Fruit fly (Drosophila melanogaster) whole organism, embryonic: ENCODE measurements around the gene Polr2F.

Source experiments
- Atf-2 ChIP-seq: fragments of 200-800 bp; sonication (Bioruptor generic); optimal IDR thresholded peaks from 2 replicates; lab custom pipeline; 2016; ENCODE audit warnings: missing biosample characterization, missing genetic modification characterization
- Bdp1 ChIP-seq: fragments of 200-800 bp; sonication (Bioruptor generic); optimal IDR thresholded peaks from 3 replicates; lab custom pipeline; 2016; ENCODE audit warnings: missing biosample characterization, missing genetic modification characterization
- CG10654 ChIP-seq: fragments of 200-800 bp; sonication (Bioruptor generic); optimal IDR thresholded peaks from 2 replicates; lab custom pipeline; 2016; ENCODE audit warnings: missing biosample characterization, missing genetic modification characterization
- CG11085 ChIP-seq: fragments of 200-800 bp; sonication (Bioruptor generic); IDR thresholded peaks from 2 replicates; pipeline ENCODE4 v1.3.6; 2022; ENCODE audit warnings: missing biosample characterization, missing genetic modification characterization
- CG11093 ChIP-seq: fragments of 200-800 bp; sonication (Bioruptor generic); IDR thresholded peaks from 3 replicates; pipeline ENCODE4 v1.3.6; 2022; ENCODE audit warnings: missing biosample characterization, missing genetic modification characterization
- CG11695 ChIP-seq: fragments of 200-800 bp; sonication (Bioruptor generic); IDR thresholded peaks from 3 replicates; pipeline ENCODE4 v1.3.6; 2022; ENCODE audit warnings: missing biosample characterization, missing genetic modification characterization
- CG12391 ChIP-seq: fragments of 200-800 bp; sonication (Bioruptor generic); optimal IDR thresholded peaks from 3 replicates; lab custom pipeline; 2018; ENCODE audit warnings: missing biosample characterization, mild to moderate bottlenecking, missing genetic modification characterization, moderate library complexity
- CG13287 ChIP-seq: fragments of 200-800 bp; sonication (Bioruptor generic); IDR thresholded peaks from 2 replicates; pipeline ENCODE4 v1.3.6; 2022; ENCODE audit warnings: missing biosample characterization, missing genetic modification characterization; ENCODE audit not compliant: partially characterized antibody
- CG13775 ChIP-seq: fragments of 200-800 bp; sonication (Bioruptor generic); optimal IDR thresholded peaks from 3 replicates; lab custom pipeline; 2017; ENCODE audit warnings: missing biosample characterization, mild to moderate bottlenecking, missing genetic modification characterization
- CG14441 ChIP-seq: fragments of 200-800 bp; sonication (Bioruptor generic); IDR thresholded peaks from 2 replicates; pipeline ENCODE4 v1.3.6; 2022; ENCODE audit warnings: missing biosample characterization, missing genetic modification characterization
- CG15011 ChIP-seq: fragments of 200-800 bp; sonication (Bioruptor generic); optimal IDR thresholded peaks from 3 replicates; lab custom pipeline; 2018; ENCODE audit warnings: missing biosample characterization, mild to moderate bottlenecking, missing genetic modification characterization
- CG15479 ChIP-seq: fragments of 200-800 bp; sonication (Bioruptor generic); optimal IDR thresholded peaks from 3 replicates; lab custom pipeline; 2019; ENCODE audit warnings: missing biosample characterization, mild to moderate bottlenecking, missing genetic modification characterization, moderate library complexity
- CG34376 ChIP-seq: fragments of 200-800 bp; sonication (Bioruptor generic); optimal IDR thresholded peaks from 2 replicates; lab custom pipeline; 2018; ENCODE audit warnings: missing biosample characterization, mild to moderate bottlenecking, missing genetic modification characterization
- CG3726 ChIP-seq: fragments of 200-800 bp; sonication (Bioruptor generic); IDR thresholded peaks from 3 replicates; pipeline ENCODE4, ENCODE4 v1.3.6; 2022; ENCODE audit warnings: missing biosample characterization, missing genetic modification characterization
- CG3838 ChIP-seq: fragments of 200-800 bp; sonication (Bioruptor generic); optimal IDR thresholded peaks from 3 replicates; lab custom pipeline; 2016; ENCODE audit warnings: missing biosample characterization, missing genetic modification characterization
- CG7839 ChIP-seq: fragments of 200-800 bp; sonication (Bioruptor generic); optimal IDR thresholded peaks from 3 replicates; lab custom pipeline; 2018; ENCODE audit warnings: missing biosample characterization, mild to moderate bottlenecking, missing genetic modification characterization, moderate library complexity
- CG7963 ChIP-seq: fragments of 200-800 bp; sonication (Bioruptor generic); IDR thresholded peaks from 3 replicates; pipeline ENCODE4 v1.3.6; 2022; ENCODE audit warnings: missing biosample characterization, missing genetic modification characterization; ENCODE audit not compliant: partially characterized antibody
- CG8924 ChIP-seq: fragments of 200-800 bp; optimal IDR thresholded peaks from 3 replicates; lab custom pipeline; 2019; ENCODE audit warnings: missing biosample characterization, mild to moderate bottlenecking, missing genetic modification characterization, moderate library complexity
- CTCF ChIP-seq: fragments of 200-800 bp; sonication (Bioruptor generic); optimal IDR thresholded peaks from 2 replicates; lab custom pipeline; 2017; ENCODE audit warnings: missing biosample characterization, mild to moderate bottlenecking, missing genetic modification characterization, moderate library complexity
- Chrac-16 ChIP-seq: fragments of 200-800 bp; sonication (Bioruptor generic); optimal IDR thresholded peaks from 3 replicates; lab custom pipeline; 2016; ENCODE audit warnings: missing biosample characterization, missing genetic modification characterization
- CkIIα-i1 ChIP-seq: fragments of 200-800 bp; sonication (Bioruptor generic); IDR thresholded peaks from 2 replicates; pipeline ENCODE4 v1.3.6; 2022; ENCODE audit warnings: missing biosample characterization, missing genetic modification characterization
- CrebB ChIP-seq: fragments of 200-800 bp; sonication (Bioruptor generic); optimal IDR thresholded peaks from 3 replicates; lab custom pipeline; 2018; ENCODE audit warnings: missing biosample characterization, mild to moderate bottlenecking, missing genetic modification characterization
- Gsc ChIP-seq: fragments of 200-800 bp; sonication (Bioruptor generic); IDR thresholded peaks from 2 replicates; pipeline ENCODE4 v1.3.6; 2022; ENCODE audit warnings: missing biosample characterization, missing genetic modification characterization
- HHEX ChIP-seq: fragments of 200-800 bp; sonication (Bioruptor generic); optimal IDR thresholded peaks from 3 replicates; lab custom pipeline; 2017; ENCODE audit warnings: missing biosample characterization, mild to moderate bottlenecking, missing genetic modification characterization, missing genetic modification reagents
- HLH4C ChIP-seq: fragments of 200-800 bp; sonication (Bioruptor generic); IDR thresholded peaks from 3 replicates; pipeline ENCODE4 v1.3.6; 2022; ENCODE audit warnings: missing biosample characterization, missing genetic modification characterization; ENCODE audit not compliant: partially characterized antibody
- Hand ChIP-seq: fragments of 200-800 bp; sonication (Bioruptor generic); optimal IDR thresholded peaks from 2 replicates; lab custom pipeline; 2017; ENCODE audit warnings: mild to moderate bottlenecking, missing biosample characterization, missing genetic modification reagents, missing genetic modification characterization
- Hey ChIP-seq: fragments of 200-800 bp; sonication (Bioruptor generic); optimal IDR thresholded peaks from 3 replicates; lab custom pipeline; 2018; ENCODE audit warnings: missing biosample characterization, mild to moderate bottlenecking, missing genetic modification characterization
- Hr3 ChIP-seq: fragments of 200-800 bp; sonication (Bioruptor generic); optimal IDR thresholded peaks from 3 replicates; lab custom pipeline; 2016; ENCODE audit warnings: missing biosample characterization, missing genetic modification characterization
- Hr39 ChIP-seq: fragments of >200 bp; optimal IDR thresholded peaks from 2 replicates; lab custom pipeline; 2017
- Neu2 ChIP-seq: fragments of 200-800 bp; sonication (Bioruptor generic); optimal IDR thresholded peaks from 3 replicates; lab custom pipeline; 2016; ENCODE audit warnings: missing biosample characterization, missing genetic modification characterization, borderline replicate concordance
- Nf-YC ChIP-seq: fragments of 200-800 bp; optimal IDR thresholded peaks from 3 replicates; lab custom pipeline; 2019; ENCODE audit warnings: missing biosample characterization, mild to moderate bottlenecking, missing genetic modification characterization, moderate library complexity
- PHDP ChIP-seq: fragments of 200-800 bp; sonication (Bioruptor generic); optimal IDR thresholded peaks from 3 replicates; lab custom pipeline; 2018; ENCODE audit warnings: missing biosample characterization, mild to moderate bottlenecking, missing genetic modification characterization, moderate library complexity
- Side ChIP-seq: fragments of 200-800 bp; sonication (Bioruptor generic); optimal IDR thresholded peaks from 2 replicates; lab custom pipeline; 2016; ENCODE audit warnings: missing biosample characterization, missing genetic modification characterization
- TFAM ChIP-seq: fragments of 200-800 bp; sonication (Bioruptor generic); optimal IDR thresholded peaks from 2 replicates; lab custom pipeline; 2017; ENCODE audit warnings: missing biosample characterization, missing genetic modification characterization, inconsistent platforms
- Taf1 ChIP-seq: fragments of 200-800 bp; sonication (Bioruptor generic); IDR thresholded peaks from 2 replicates; pipeline ENCODE4 v1.3.6; 2022; ENCODE audit warnings: missing biosample characterization, missing genetic modification characterization
- ara ChIP-seq: fragments of 200-800 bp; sonication (Bioruptor generic); IDR thresholded peaks from 2 replicates; pipeline ENCODE4 v1.3.6; 2022; ENCODE audit warnings: missing biosample characterization, missing genetic modification characterization
- az2 ChIP-seq: fragments of 200-800 bp; sonication (Bioruptor generic); optimal IDR thresholded peaks from 3 replicates; lab custom pipeline; 2016; ENCODE audit warnings: missing biosample characterization, missing genetic modification characterization
- bab2 ChIP-seq: fragments of 200-800 bp; sonication (Bioruptor generic); optimal IDR thresholded peaks from 2 replicates; lab custom pipeline; 2016; ENCODE audit warnings: missing biosample characterization, missing genetic modification characterization
- crc ChIP-seq: fragments of 200-800 bp; sonication (Bioruptor generic); optimal IDR thresholded peaks from 2 replicates; lab custom pipeline; 2016; ENCODE audit warnings: missing biosample characterization, missing genetic modification characterization
- danr ChIP-seq: fragments of 200-800 bp; sonication (Bioruptor generic); IDR thresholded peaks from 2 replicates; pipeline ENCODE4 v1.3.6; 2022; ENCODE audit warnings: missing biosample characterization, missing genetic modification characterization
- dpn ChIP-seq, 2 experiments: fragments of 200-800 bp; sonication (Bioruptor generic); optimal IDR thresholded peaks; 3 replicates each; lab custom pipeline; 2016; ENCODE audit warnings: missing biosample characterization in 2 of 2, missing genetic modification characterization in 2 of 2
- gsb-n ChIP-seq: fragments of 200-800 bp; sonication (Bioruptor generic); optimal IDR thresholded peaks from 3 replicates; lab custom pipeline; 2018; ENCODE audit warnings: missing biosample characterization, mild to moderate bottlenecking, missing genetic modification characterization
- her ChIP-seq: fragments of 200-800 bp; sonication (Bioruptor generic); optimal IDR thresholded peaks from 2 replicates; lab custom pipeline; 2016; ENCODE audit warnings: missing biosample characterization, missing genetic modification characterization
- hth ChIP-seq: fragments of >200 bp; optimal IDR thresholded peaks from 2 replicates; lab custom pipeline; 2017; ENCODE audit warnings: inconsistent platforms
- ranshi ChIP-seq: fragments of 200-800 bp; sonication (Bioruptor generic); IDR thresholded peaks from 2 replicates; pipeline ENCODE4 v1.3.6; 2022; ENCODE audit warnings: missing biosample characterization, missing genetic modification characterization
- row ChIP-seq: fragments of 200-800 bp; sonication (Bioruptor generic); IDR thresholded peaks from 3 replicates; pipeline ENCODE4 v1.3.6; 2022; ENCODE audit warnings: missing biosample characterization, missing genetic modification characterization
- seq ChIP-seq: fragments of 200-800 bp; sonication (Bioruptor generic); IDR thresholded peaks from 2 replicates; pipeline ENCODE4 v1.3.6; 2022; ENCODE audit warnings: missing biosample characterization, missing genetic modification characterization
- slou ChIP-seq: fragments of 200-800 bp; sonication (Bioruptor generic); optimal IDR thresholded peaks from 3 replicates; lab custom pipeline; 2016; ENCODE audit warnings: missing biosample characterization, missing genetic modification characterization
- tup ChIP-seq: fragments of 200-800 bp; sonication (Bioruptor generic); optimal IDR thresholded peaks from 2 replicates; lab custom pipeline; 2016; ENCODE audit warnings: missing biosample characterization, mild to moderate bottlenecking, missing genetic modification characterization, moderate library complexity
- tx ChIP-seq: fragments of 200-800 bp; sonication (Bioruptor generic); optimal IDR thresholded peaks from 2 replicates; lab custom pipeline; 2016; ENCODE audit warnings: missing biosample characterization, missing genetic modification characterization
- vvl ChIP-seq: fragments of 200-800 bp; sonication (Bioruptor generic); IDR thresholded peaks from 2 replicates; pipeline ENCODE4 v1.3.6; 2022; ENCODE audit warnings: missing biosample characterization, missing genetic modification characterization
- zfh2 ChIP-seq: fragments of 200-800 bp; sonication (Bioruptor generic); optimal IDR thresholded peaks from 2 replicates; lab custom pipeline; 2016; ENCODE audit warnings: missing biosample characterization, missing genetic modification characterization

The Polr2F gene

DNA sequence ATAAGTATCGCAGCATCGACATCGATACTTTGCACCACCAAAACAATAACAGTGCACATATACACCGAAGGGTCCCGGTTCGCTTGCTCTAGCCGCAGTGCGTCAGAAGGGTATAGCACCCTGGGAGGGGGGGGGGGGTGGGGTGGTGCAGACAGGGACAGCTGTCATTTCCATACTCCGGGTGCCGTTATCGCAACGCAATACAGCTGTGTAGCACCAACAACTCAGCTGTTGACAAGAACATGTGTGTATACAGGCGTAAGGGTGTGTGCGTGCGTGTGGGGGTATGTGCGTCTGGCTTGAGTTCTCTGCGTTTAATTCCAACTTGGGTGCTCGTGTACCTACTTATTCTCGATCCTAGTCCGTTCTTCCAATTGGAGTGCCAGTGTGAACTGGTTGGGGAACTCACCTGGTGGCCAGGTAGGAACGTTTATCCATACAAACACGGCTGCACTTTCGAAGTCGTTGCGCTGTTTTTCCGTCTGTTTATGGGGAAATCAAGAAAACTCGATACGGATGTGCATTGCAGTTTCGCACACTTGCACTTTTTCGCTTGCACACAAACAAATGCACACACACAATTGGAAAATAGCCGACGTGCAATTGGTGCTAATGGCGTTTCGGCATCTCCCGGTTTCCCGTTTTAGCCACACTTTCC lies 4.0 kb upstream of the Polr2F start (continued):
- TF ChIP-seq CG8924 (tag; lab: Kevin White, UChicago) (no peak), PHDP (tag; lab: Kevin White, UChicago) (no peak), Hr39 (lab: Kevin White, UChicago) (no peak), CG11695 (GFP tag; lab: Robert Waterston, UW) (no peak), Neu2 (GFP tag; lab: Kevin White, UChicago) (peak; percentile 42), Nf-YC (tag; lab: Kevin White, UChicago) (no peak), row (GFP tag; lab: Robert Waterston, UW) (no peak), ranshi (GFP tag; lab: Robert Waterston, UW) (peak; percentile 4; the same call in 1 of the 2 replicates), CG13287 (peak; percentile 28; the same call in 1 of the 2 replicates), CkIIα-i1 (GFP tag; lab: Robert Waterston, UW) (no peak), CG13775 (GFP tag; lab: Kevin White, UChicago) (no peak), tx (GFP tag; lab: Kevin White, UChicago) (no peak), CG10654 (GFP tag; lab: Kevin White, UChicago) (no peak), Hand (GFP tag; lab: Kevin White, UChicago) (no peak), slou (GFP tag; lab: Kevin White, UChicago) (no peak), vvl (peak; percentile 12; the same call in 1 of the 2 replicates), CG11093 (GFP tag; lab: Robert Waterston, UW) (no peak), az2 (GFP tag; lab: Kevin White, UChicago) (no peak), TFAM (GFP tag; lab: Kevin White, UChicago) (no peak), zfh2 (no peak), CG15011 (GFP tag; lab: Kevin White, UChicago) (no peak), dpn (GFP tag; optimal IDR thresholded peaks at IDR 0.05; lab: Kevin White, UChicago) (no peak), Chrac-16 (GFP tag; lab: Kevin White, UChicago) (no peak), Side (GFP tag; lab: Kevin White, UChicago) (no peak), crc (no peak), ara (GFP tag; lab: Robert Waterston, UW) (no peak), HHEX (GFP tag; lab: Kevin White, UChicago) (no peak), hth (lab: Kevin White, UChicago) (no peak), tup (no peak), Hr3 (GFP tag; lab: Kevin White, UChicago) (no peak), her (no peak), CG3726 (GFP tag; lab: Robert Waterston, UW) (no peak), danr (GFP tag; lab: Robert Waterston, UW) (no peak), CG11085 (GFP tag; lab: Robert Waterston, UW) (no peak), gsb-n (no peak), CG34376 (GFP tag; lab: Kevin White, UChicago) (peak; percentile 64), CG15479 (GFP tag; lab: Kevin White, UChicago) (peak; percentile 60), CrebB (tag; lab: Kevin White, UChicago) (no peak), CG12391 (tag; lab: Kevin White, UChicago) (no peak), CTCF (GFP tag; lab: Kevin White, UChicago) (no peak), Hey (tag; lab: Kevin White, UChicago) (peak; percentile 55), Bdp1 (no peak), CG3838 (GFP tag; lab: Kevin White, UChicago) (no peak), Atf-2 (GFP tag; lab: Kevin White, UChicago) (no peak), bab2 (GFP tag; lab: Kevin White, UChicago) (no peak), Taf1 (peak; percentile 15; the same call in 1 of the 2 replicates), CG7839 (tag; lab: Kevin White, UChicago) (no peak), HLH4C (no peak), CG14441 (peak; percentile 31; the same call in 1 of the 2 replicates), CG7963 (GFP tag; lab: Robert Waterston, UW) (no peak), seq (GFP tag; lab: Robert Waterston, UW) (no peak), Gsc (no peak)
